Fruit fly (Drosophila melanogaster) whole organism, embryonic: ENCODE results near the gene CG17612.

Experiments used
- CG11456 ChIP-seq: fragments of 200-800 bp; sonication (Bioruptor generic); IDR thresholded peaks from 3 replicates; pipeline ENCODE4 v1.3.6; 2022; ENCODE audit warnings: missing biosample characterization, missing genetic modification characterization
- CG12104 ChIP-seq: fragments of 200-800 bp; sonication (Bioruptor generic); optimal IDR thresholded peaks from 3 replicates; lab custom pipeline; 2016; ENCODE audit warnings: missing biosample characterization, missing genetic modification characterization
- CG14050 ChIP-seq: fragments of 200-800 bp; sonication (Bioruptor generic); IDR thresholded peaks from 3 replicates; pipeline ENCODE4 v1.3.6; 2022; ENCODE audit warnings: missing biosample characterization, missing genetic modification characterization
- CG18476 ChIP-seq: fragments of 200-800 bp; sonication (Bioruptor generic); optimal IDR thresholded peaks from 2 replicates; lab custom pipeline; 2016; ENCODE audit warnings: missing biosample characterization, mild to moderate bottlenecking, missing genetic modification characterization
- CG18764 ChIP-seq: fragments of 200-800 bp; sonication (Bioruptor generic); optimal IDR thresholded peaks from 3 replicates; lab custom pipeline; 2016; ENCODE audit warnings: missing biosample characterization, missing genetic modification characterization
- CG8281 ChIP-seq: fragments of 200-800 bp; sonication (Bioruptor generic); optimal IDR thresholded peaks from 2 replicates; lab custom pipeline; 2018; ENCODE audit warnings: missing biosample characterization, mild to moderate bottlenecking, missing genetic modification characterization, moderate library complexity
- CG8944 ChIP-seq: fragments of 200-800 bp; sonication (Bioruptor generic); optimal IDR thresholded peaks from 3 replicates; lab custom pipeline; 2016; ENCODE audit warnings: missing biosample characterization, missing genetic modification characterization
- Drgx ChIP-seq: fragments of 200-800 bp; sonication (Bioruptor generic); IDR thresholded peaks from 2 replicates; pipeline ENCODE4 v1.3.6; 2022; ENCODE audit warnings: missing biosample characterization, missing genetic modification characterization
- Ets65A ChIP-seq: fragments of 200-800 bp; sonication (Bioruptor generic); peaks from one replicate; lab custom pipeline; 2016; ENCODE audit warnings: missing biosample characterization, missing genetic modification characterization
- HLH54F ChIP-seq: fragments of 200-800 bp; sonication (Bioruptor generic); optimal IDR thresholded peaks from 3 replicates; lab custom pipeline; 2016; ENCODE audit warnings: missing biosample characterization, missing genetic modification characterization
- Hmx ChIP-seq: fragments of 200-800 bp; sonication (Bioruptor generic); optimal IDR thresholded peaks from 2 replicates; lab custom pipeline; 2016; ENCODE audit warnings: missing biosample characterization, missing genetic modification characterization
- Hr51 ChIP-seq, 2 experiments: fragments of 200-800 bp; sonication (Bioruptor generic); optimal IDR thresholded peaks; 2 replicates in 1 of 2; 3 replicates in 1 of 2; lab custom pipeline; 2016 to 2018; ENCODE audit warnings: missing biosample characterization in 2 of 2, missing genetic modification characterization in 2 of 2, mild to moderate bottlenecking in 1 of 2, moderate library complexity in 1 of 2
- MBD-R2 ChIP-seq: fragments of 200-800 bp; sonication (Bioruptor generic); IDR thresholded peaks from 2 replicates; pipeline ENCODE4 v1.3.6; 2022; ENCODE audit warnings: missing biosample characterization, missing genetic modification characterization
- Max ChIP-seq: fragments of 200-800 bp; sonication (Bioruptor generic); optimal IDR thresholded peaks from 2 replicates; lab custom pipeline; 2016; ENCODE audit warnings: missing biosample characterization, mild to moderate bottlenecking, missing genetic modification characterization
- Med ChIP-seq: fragments of 200-800 bp; sonication (Bioruptor generic); peaks from one replicate; lab custom pipeline; 2016; ENCODE audit warnings: missing biosample characterization, missing genetic modification characterization, mild to moderate bottlenecking, inconsistent platforms, moderate library complexity
- Nf-YA ChIP-seq: fragments of 200-800 bp; sonication (Bioruptor generic); IDR thresholded peaks from 2 replicates; pipeline ENCODE4 v1.3.6; 2022; ENCODE audit warnings: missing biosample characterization, missing genetic modification characterization
- PHDP ChIP-seq: fragments of 200-800 bp; sonication (Bioruptor generic); optimal IDR thresholded peaks from 3 replicates; lab custom pipeline; 2018; ENCODE audit warnings: missing biosample characterization, mild to moderate bottlenecking, missing genetic modification characterization, moderate library complexity
- Pdp1 ChIP-seq, 2 experiments: fragments of 200-800 bp; sonication (Bioruptor generic); optimal IDR thresholded peaks; 3 replicates each; lab custom pipeline; 2016; ENCODE audit warnings: missing biosample characterization in 2 of 2, missing genetic modification characterization in 2 of 2, mild to moderate bottlenecking in 1 of 2, moderate library complexity in 1 of 2
- YL-1 ChIP-seq: fragments of 200-800 bp; sonication (Bioruptor generic); optimal IDR thresholded peaks from 3 replicates; lab custom pipeline; 2017; ENCODE audit warnings: missing biosample characterization, mild to moderate bottlenecking, missing genetic modification characterization
- bowl ChIP-seq: fragments of 200-800 bp; sonication (Bioruptor generic); IDR thresholded peaks from 2 replicates; pipeline ENCODE4 v1.3.6; 2022; ENCODE audit warnings: missing biosample characterization, missing genetic modification characterization
- ci ChIP-seq: fragments of 200-800 bp; sonication (Bioruptor generic); IDR thresholded peaks from 3 replicates; pipeline ENCODE4 v1.3.6; 2022; ENCODE audit warnings: missing biosample characterization, missing genetic modification characterization
- crol ChIP-seq: fragments of 200-800 bp; sonication (Bioruptor generic); IDR thresholded peaks from 2 replicates; pipeline ENCODE4 v1.3.6; 2022; ENCODE audit warnings: missing biosample characterization, missing genetic modification characterization
- hb ChIP-seq: fragments of 200-800 bp; sonication (Bioruptor generic); IDR thresholded peaks from 3 replicates; pipeline ENCODE4 v1.3.6; 2022; ENCODE audit warnings: missing biosample characterization, missing genetic modification characterization; ENCODE audit not compliant: partially characterized antibody
- kah ChIP-seq: fragments of 200-800 bp; sonication (Bioruptor generic); optimal IDR thresholded peaks from 2 replicates; lab custom pipeline; 2018; ENCODE audit warnings: missing biosample characterization, mild to moderate bottlenecking, missing genetic modification characterization
- lola ChIP-seq, 3 experiments: fragments of >200 bp in 2 of 3; fragments of 200-800 bp in 1 of 3; sonication (Bioruptor generic) in 1 of 3; optimal IDR thresholded peaks; 2 replicates each; lab custom pipeline; 2017 to 2019; ENCODE audit warnings: missing biosample characterization in 3 of 3, missing genetic modification characterization in 3 of 3, mild to moderate bottlenecking in 1 of 3, moderate library complexity in 1 of 3
- nom ChIP-seq: fragments of 200-800 bp; sonication (Bioruptor generic); optimal IDR thresholded peaks from 2 replicates; lab custom pipeline; 2017; ENCODE audit warnings: missing biosample characterization, missing genetic modification characterization, mild to moderate bottlenecking, moderate library complexity, missing genetic modification reagents
- org-1 ChIP-seq: fragments of 200-800 bp; sonication (Bioruptor generic); optimal IDR thresholded peaks from 2 replicates; lab custom pipeline; 2017; ENCODE audit warnings: missing biosample characterization, missing genetic modification characterization
- schlank ChIP-seq: fragments of 200-800 bp; sonication (Bioruptor generic); optimal IDR thresholded peaks from 2 replicates; lab custom pipeline; 2018; ENCODE audit warnings: missing biosample characterization, mild to moderate bottlenecking, missing genetic modification characterization
- sd ChIP-seq: fragments of 200-800 bp; sonication (Bioruptor generic); optimal IDR thresholded peaks from 3 replicates; lab custom pipeline; 2018; ENCODE audit warnings: missing biosample characterization, mild to moderate bottlenecking, missing genetic modification characterization, moderate library complexity
- sens ChIP-seq: fragments of 200-800 bp; sonication (Bioruptor generic); peaks from one replicate; lab custom pipeline; 2016; ENCODE audit warnings: missing biosample characterization, missing genetic modification characterization
- sens-2 ChIP-seq: fragments of 200-800 bp; sonication (Bioruptor generic); IDR thresholded peaks from 2 replicates; pipeline ENCODE4 v1.3.6; 2022; ENCODE audit warnings: missing biosample characterization, missing genetic modification characterization
- sob ChIP-seq: fragments of 200-800 bp; sonication (Bioruptor generic); IDR thresholded peaks from 2 replicates; pipeline ENCODE4 v1.3.6; 2022; ENCODE audit warnings: missing biosample characterization, missing genetic modification characterization
- tap ChIP-seq: fragments of 200-800 bp; optimal IDR thresholded peaks from 3 replicates; lab custom pipeline; 2019; ENCODE audit warnings: missing biosample characterization, mild to moderate bottlenecking, missing genetic modification characterization, moderate library complexity
- vvl ChIP-seq: fragments of 200-800 bp; sonication (Bioruptor generic); IDR thresholded peaks from 2 replicates; pipeline ENCODE4 v1.3.6; 2022; ENCODE audit warnings: missing biosample characterization, missing genetic modification characterization

Gene CG17612

DNA sequence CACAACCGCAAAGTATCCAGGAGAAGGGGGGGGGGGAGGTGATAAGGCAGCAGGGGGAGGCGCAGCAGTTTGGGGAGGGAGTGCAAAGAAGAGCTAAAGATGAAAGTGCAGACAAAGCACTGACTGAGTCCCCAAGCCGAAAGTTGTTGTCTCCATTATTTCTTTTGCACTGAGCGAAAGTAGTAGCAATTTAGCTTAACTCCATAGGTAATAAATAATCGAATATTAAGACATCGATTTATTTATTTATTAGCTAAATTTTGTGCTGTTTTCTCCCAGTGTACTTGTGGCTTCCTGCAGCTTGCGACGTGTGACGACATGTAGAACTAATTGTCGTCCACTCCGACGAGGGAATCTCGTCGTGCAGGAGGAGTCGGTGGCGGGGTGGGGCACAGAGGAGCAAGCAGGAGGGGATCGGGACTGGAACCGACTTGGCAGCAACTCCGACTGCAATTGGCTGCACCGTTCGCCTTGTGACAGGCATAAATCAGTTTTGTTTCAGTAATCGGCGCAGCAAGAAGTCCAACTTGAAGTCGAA is 21.0 kb downstream of the CG17612 start, which contains the start of gene Traf4:
Traf4 (plus strand) TSS at position 488 of the 538 bp plus-strand sequence.
- TF ChIP-seq bowl (no peak), nom (GFP tag; lab: Kevin White, UChicago) (peak; percentile 63), CG18476 (no peak), schlank (tag; lab: Kevin White, UChicago) (no peak), kah (GFP tag; lab: Kevin White, UChicago) (no peak), sob (no peak), Med (GFP tag; lab: Kevin White, UChicago) (peak; percentile 46), crol (GFP tag; lab: Robert Waterston, UW) (peak; percentile 2; the same call in 1 of the 2 replicates), Drgx (GFP tag; lab: Robert Waterston, UW) (peak; percentile 32)
- TF ChIP-seq, all 482 proteins: peak for 4

DNA sequence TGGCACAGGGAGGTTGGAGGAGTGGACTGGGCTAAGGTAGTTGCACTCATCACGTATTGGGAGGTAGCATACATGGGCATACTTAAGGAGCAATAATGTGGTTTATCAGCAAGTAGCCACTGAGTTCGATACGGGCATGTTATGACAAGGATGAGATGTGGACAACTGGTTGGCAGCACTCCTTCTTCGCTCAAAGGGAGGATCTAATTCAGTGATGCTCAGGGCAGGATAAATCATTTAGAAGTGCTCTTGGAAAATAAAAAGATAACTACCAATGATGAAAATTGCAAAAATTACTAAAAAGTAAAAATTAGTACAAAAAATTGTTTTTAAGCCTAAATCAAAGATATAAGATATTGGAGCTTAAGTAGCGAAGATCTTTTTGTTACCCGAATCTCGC is 21.7 kb downstream of the CG17612 start:
- TF ChIP-seq CG18764 (no peak), PHDP (tag; lab: Kevin White, UChicago) (no peak), YL-1 (no peak), HLH54F (GFP tag; lab: Kevin White, UChicago) (no peak), Ets65A (GFP tag; lab: Kevin White, UChicago) (peak; percentile 52)
- TF ChIP-seq, all 482 proteins: peak for 1

DNA sequence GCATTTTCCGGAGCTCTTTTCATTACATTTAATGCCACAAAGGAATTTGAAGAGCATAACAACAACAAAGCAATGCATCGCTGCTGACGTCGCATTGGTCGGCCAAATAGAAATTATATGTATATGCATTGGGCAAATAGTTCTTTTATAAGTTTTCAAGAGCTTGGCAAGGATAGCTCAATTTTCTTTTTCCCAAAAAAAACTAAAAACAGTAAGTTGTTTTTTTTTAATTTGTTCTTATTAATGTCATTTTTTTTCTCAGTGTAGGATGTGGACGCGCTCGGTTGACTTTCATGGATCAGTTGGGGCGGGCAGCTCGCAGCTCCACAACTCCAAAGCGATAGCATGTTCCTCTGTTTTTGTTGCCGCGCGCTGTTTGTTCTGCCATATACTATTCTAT is 23.4 kb downstream of the CG17612 start:
- TF ChIP-seq lola (GFP tag; optimal IDR thresholded peaks at IDR 0.05; lab: Kevin White, UChicago) (peak in 1 of 3 experiments; percentile 62), Drgx (GFP tag; lab: Robert Waterston, UW) (peak; percentile 65), Max (no peak), CG8281 (tag; lab: Kevin White, UChicago) (no peak), sens (GFP tag; lab: Kevin White, UChicago) (peak; percentile 73), Hr51 (GFP tag; optimal IDR thresholded peaks at IDR 0.05; lab: Kevin White, UChicago) (peak in 1 of 2 experiments; percentile 11), MBD-R2 (no peak), CG11456 (GFP tag; lab: Robert Waterston, UW) (no peak), CG8944 (GFP tag; lab: Kevin White, UChicago) (no peak), ci (GFP tag; lab: Robert Waterston, UW) (0 out of 3 replicates have a peak, but pooled peaks have one; percentile 14)
- TF ChIP-seq, all 482 proteins: peak for 5

DNA sequence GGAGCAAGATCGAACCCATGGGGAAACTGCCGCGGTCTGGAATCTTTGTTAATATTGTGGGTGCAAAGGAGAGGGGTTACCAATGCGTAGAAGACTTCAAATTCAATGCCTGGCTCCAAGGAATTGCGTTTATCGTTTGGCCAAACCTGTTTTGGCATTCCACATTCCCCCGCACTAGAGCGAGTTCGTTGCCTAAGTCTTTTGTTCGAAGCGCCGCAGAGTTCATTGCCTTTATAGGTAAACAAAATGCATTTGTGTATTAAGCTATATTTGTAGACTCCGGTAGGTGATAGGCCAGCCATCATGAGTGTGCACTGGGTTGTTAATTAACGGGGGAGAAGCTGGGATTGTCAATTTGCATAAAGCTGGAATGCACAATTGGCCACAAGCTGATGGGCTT is 27.5 kb downstream of the CG17612 start:
- no peak for TF ChIP-seq CG14050
- peak in 1 of 2 experiments; percentile 14 for TF ChIP-seq Pdp1 (GFP tag; optimal IDR thresholded peaks at IDR 0.05; lab: Kevin White, UChicago)
- no peak for TF ChIP-seq sens-2 (GFP tag; lab: Robert Waterston, UW)
- TF ChIP-seq sd (tag; lab: Kevin White, UChicago), result peak; percentile 36
- no peak for TF ChIP-seq hb (GFP tag; lab: Robert Waterston, UW)
- TF ChIP-seq tap (tag; lab: Kevin White, UChicago), result no peak
- TF ChIP-seq Hmx (GFP tag; lab: Kevin White, UChicago), result no peak
- TF ChIP-seq org-1 (GFP tag; lab: Kevin White, UChicago), result no peak
- 0 out of 2 replicates have a peak, but pooled peaks have one; percentile 17 for TF ChIP-seq vvl (GFP tag; lab: Robert Waterston, UW)
- 0 out of 2 replicates have a peak, but pooled peaks have one; percentile 33 for TF ChIP-seq Drgx (GFP tag; lab: Robert Waterston, UW)
- no peak for TF ChIP-seq Nf-YA (GFP tag; lab: Robert Waterston, UW)
- TF ChIP-seq CG12104 (GFP tag; lab: Kevin White, UChicago), result no peak
- TF ChIP-seq, all 482 proteins: peak for 4
